Worm (Caenorhabditis elegans): ENCODE data around the gene cmtr-2.

DNA sequence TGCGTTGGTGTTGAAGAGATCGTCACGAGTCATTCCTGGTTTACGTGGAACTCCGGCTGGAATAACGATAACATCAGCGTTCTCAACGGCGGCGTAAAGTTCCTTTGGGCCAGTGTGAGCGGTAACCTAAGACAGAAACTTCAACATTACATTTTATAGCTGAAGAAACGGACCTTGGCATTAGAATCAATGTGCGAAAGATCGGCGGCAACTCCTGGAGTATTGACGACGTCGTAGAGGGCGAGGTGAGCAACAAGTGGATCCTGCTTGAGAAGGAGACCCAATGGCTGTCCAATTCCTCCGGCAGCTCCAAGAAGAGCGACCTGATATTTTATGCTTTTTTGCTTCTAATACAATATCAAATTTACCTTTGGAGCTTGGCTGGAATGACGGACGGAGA is 7.6 kb upstream of the cmtr-2 start:
- no peak for TF ChIP-seq sptf-1 (tag; optimal IDR thresholded peaks at IDR 0.05)
- no peak for TF ChIP-seq lsy-2 (tag; optimal IDR thresholded peaks at IDR 0.05)
- TF ChIP-seq nhr-76 (tag; optimal IDR thresholded peaks at IDR 0.05): no peak
- no peak for TF ChIP-seq snpc-4 (tag; optimal IDR thresholded peaks at IDR 0.05)
- no peak for TF ChIP-seq unc-62 (GFP tag; optimal IDR thresholded peaks at IDR 0.05)
- TF ChIP-seq ztf-11 (tag; optimal IDR thresholded peaks at IDR 0.05): no peak
- no peak for TF ChIP-seq lin-13 (tag; optimal IDR thresholded peaks at IDR 0.05)
- TF ChIP-seq elt-1 (tag; optimal IDR thresholded peaks at IDR 0.05; ENCODE audit: borderline replicate concordance, insufficient read depth): no peak
- no peak for TF ChIP-seq mep-1 (tag; optimal IDR thresholded peaks at IDR 0.05)
- no peak for TF ChIP-seq zip-8 (tag; optimal IDR thresholded peaks at IDR 0.05)
- TF ChIP-seq ces-1 (GFP tag; optimal IDR thresholded peaks at IDR 0.05): no peak
- TF ChIP-seq nhr-237 (tag; optimal IDR thresholded peaks at IDR 0.05): no peak
- no peak for TF ChIP-seq mls-2 (tag; optimal IDR thresholded peaks at IDR 0.05)

Measured in whole organism, mixed stage, embryonic.